Worm (Caenorhabditis elegans): Measurements from ENCODE around the gene C05C8.5.

DNA sequence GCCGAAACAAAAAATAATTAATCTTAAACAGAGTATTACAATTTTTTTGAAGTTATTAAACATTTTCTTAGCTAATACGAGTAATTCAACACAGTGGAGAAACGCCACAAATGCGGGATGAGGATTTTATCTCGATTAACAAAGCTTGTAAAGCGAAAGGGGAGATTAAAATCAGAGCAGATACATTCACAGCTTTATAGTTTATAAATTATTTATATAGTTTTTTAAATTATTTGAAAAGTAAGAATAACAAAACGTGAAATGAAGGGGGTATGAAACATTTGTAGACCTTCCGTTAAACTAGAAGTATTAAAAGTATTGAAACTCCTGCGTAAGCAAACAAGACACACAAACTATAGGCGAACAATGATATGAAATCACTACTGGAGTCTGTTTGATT lies 20.5 kb upstream of the C05C8.5 start, which contains the start of gene C05C8.8:
- TF ChIP-seq nhr-237 (tag; optimal IDR thresholded peaks at IDR 0.05) (no peak), dpl-1 (GFP tag; optimal IDR thresholded peaks at IDR 0.05) (no peak), lsy-2 (tag; optimal IDR thresholded peaks at IDR 0.05) (no peak), fkh-10 (GFP tag; optimal IDR thresholded peaks at IDR 0.05) (no peak), fos-1 (tag; optimal IDR thresholded peaks at IDR 0.05) (no peak), aly-2 (tag; optimal IDR thresholded peaks at IDR 0.05) (no peak), nhr-71 (tag; optimal IDR thresholded peaks at IDR 0.05) (no peak), unc-130 (tag; optimal IDR thresholded peaks at IDR 0.05) (no peak), nhr-11 (tag; optimal IDR thresholded peaks at IDR 0.05) (no peak), ceh-63 (GFP tag; optimal IDR thresholded peaks at IDR 0.05) (no peak)

All from whole organism, L1 larva.